Worm (Caenorhabditis elegans) whole organism, late embryonic: ENCODE measurements around the gene nep-25.

Experiments
- C38D4.7 ChIP-seq: fragments of 200-800 bp; sonication (Bioruptor generic); optimal IDR thresholded peaks from 2 replicates; lab custom pipeline; 2018; ENCODE audit warnings: mild to moderate bottlenecking, missing genetic modification characterization, moderate library complexity, missing compliant biosample characterization
- hlh-15 ChIP-seq: sonication (generic microtip); optimal IDR thresholded peaks from 2 replicates; lab custom pipeline; 2016; ENCODE audit warnings: missing genetic modification characterization, missing compliant biosample characterization
- zip-5 ChIP-seq: sonication (generic microtip); optimal IDR thresholded peaks from 2 replicates; lab custom pipeline; 2016; ENCODE audit warnings: missing genetic modification characterization, missing compliant biosample characterization

DNA sequence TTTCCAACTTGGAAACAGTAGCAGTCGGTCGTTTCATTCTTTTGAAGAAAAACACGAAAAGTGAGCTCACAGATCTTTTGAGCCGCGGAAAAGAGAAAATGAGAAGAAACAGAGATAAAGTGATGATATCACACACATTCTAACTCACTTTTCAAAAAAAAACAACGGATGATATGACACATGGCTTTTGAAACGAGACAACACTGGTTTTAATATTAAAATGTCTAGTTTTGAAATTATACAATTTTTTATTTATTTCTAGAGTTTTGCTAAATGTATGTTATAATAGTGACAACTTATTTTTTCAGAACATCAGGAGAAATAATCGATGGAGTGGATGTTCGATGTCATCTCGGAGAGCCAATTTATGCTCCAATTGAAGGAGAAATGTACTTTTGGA lies 49.5 kb upstream of the nep-25 start, which contains the start of gene K05F1.14:
- TF ChIP-seq C38D4.7 (GFP tag; lab: Kevin White, UChicago) (no peak), zip-5 (tag; lab: Kevin White, UChicago) (no peak), hlh-15 (tag; lab: Kevin White, UChicago) (no peak)
